Fruit fly (Drosophila melanogaster) whole organism, embryonic: ENCODE data around the gene chb.

Experiments
- BEAF-32 ChIP-seq: fragments of 200-800 bp; sonication (Bioruptor generic); optimal IDR thresholded peaks from 3 replicates; lab custom pipeline; 2017; ENCODE audit warnings: missing biosample characterization, missing genetic modification characterization, mild to moderate bottlenecking, moderate library complexity, missing genetic modification reagents
- BtbVII ChIP-seq: fragments of 200-800 bp; sonication (Bioruptor generic); optimal IDR thresholded peaks from 3 replicates; lab custom pipeline; 2017; ENCODE audit warnings: missing biosample characterization, mild to moderate bottlenecking, missing genetic modification characterization
- CG13287 ChIP-seq: fragments of 200-800 bp; sonication (Bioruptor generic); IDR thresholded peaks from 2 replicates; pipeline ENCODE4 v1.3.6; 2022; ENCODE audit warnings: missing biosample characterization, missing genetic modification characterization; ENCODE audit not compliant: partially characterized antibody
- CG1529 ChIP-seq: fragments of 200-800 bp; sonication (Bioruptor generic); optimal IDR thresholded peaks from 3 replicates; lab custom pipeline; 2018; ENCODE audit warnings: missing biosample characterization, missing genetic modification characterization
- CG17359 ChIP-seq: fragments of 200-800 bp; sonication (Bioruptor generic); optimal IDR thresholded peaks from 3 replicates; lab custom pipeline; 2018; ENCODE audit warnings: missing biosample characterization, mild to moderate bottlenecking, missing genetic modification characterization, moderate library complexity
- CG2129 ChIP-seq: fragments of 200-800 bp; sonication (Bioruptor generic); IDR thresholded peaks from 2 replicates; pipeline ENCODE4 v1.3.6; 2022; ENCODE audit warnings: missing biosample characterization, missing genetic modification characterization; ENCODE audit not compliant: partially characterized antibody
- CG30431 ChIP-seq: fragments of 200-800 bp; sonication (Bioruptor generic); optimal IDR thresholded peaks from 2 replicates; lab custom pipeline; 2017; ENCODE audit warnings: missing biosample characterization, missing genetic modification characterization
- CG31441 ChIP-seq: fragments of 200-800 bp; sonication (Bioruptor generic); IDR thresholded peaks from 2 replicates; pipeline ENCODE4 v1.3.6; 2022; ENCODE audit warnings: missing biosample characterization, missing genetic modification characterization
- CG33557 ChIP-seq: fragments of 200-800 bp; sonication (Bioruptor generic); optimal IDR thresholded peaks from 2 replicates; lab custom pipeline; 2019; ENCODE audit warnings: missing biosample characterization, mild to moderate bottlenecking, missing genetic modification characterization, moderate library complexity
- CG6813 ChIP-seq: fragments of 200-800 bp; sonication (Bioruptor generic); optimal IDR thresholded peaks from 2 replicates; lab custom pipeline; 2017; ENCODE audit warnings: missing biosample characterization, missing genetic modification characterization, mild to moderate bottlenecking, moderate library complexity, missing genetic modification reagents
- CG7745 ChIP-seq: fragments of 200-800 bp; sonication (Bioruptor generic); optimal IDR thresholded peaks from 2 replicates; lab custom pipeline; 2018; ENCODE audit warnings: missing biosample characterization, mild to moderate bottlenecking, missing genetic modification characterization, moderate library complexity
- CG7987 ChIP-seq: fragments of 200-800 bp; sonication (Bioruptor generic); optimal IDR thresholded peaks from 2 replicates; lab custom pipeline; 2018; ENCODE audit warnings: missing biosample characterization, mild to moderate bottlenecking, missing genetic modification characterization, moderate library complexity
- CG9609 ChIP-seq: fragments of 200-800 bp; sonication (Bioruptor generic); optimal IDR thresholded peaks from 3 replicates; lab custom pipeline; 2016; ENCODE audit warnings: missing biosample characterization, missing genetic modification characterization
- CG9727 ChIP-seq: fragments of 200-800 bp; sonication (Bioruptor generic); optimal IDR thresholded peaks from 3 replicates; lab custom pipeline; 2017; ENCODE audit warnings: missing biosample characterization, mild to moderate bottlenecking, missing genetic modification characterization
- Chrac-16 ChIP-seq: fragments of 200-800 bp; sonication (Bioruptor generic); optimal IDR thresholded peaks from 3 replicates; lab custom pipeline; 2016; ENCODE audit warnings: missing biosample characterization, missing genetic modification characterization
- D19A ChIP-seq: fragments of 200-800 bp; optimal IDR thresholded peaks from 3 replicates; lab custom pipeline; 2019; ENCODE audit warnings: missing biosample characterization, mild to moderate bottlenecking, missing genetic modification characterization, moderate library complexity
- D19B ChIP-seq: fragments of 200-800 bp; sonication (Bioruptor generic); optimal IDR thresholded peaks from 2 replicates; lab custom pipeline; 2017; ENCODE audit warnings: missing biosample characterization, mild to moderate bottlenecking, missing genetic modification characterization
- Dfd ChIP-seq, 2 experiments: fragments of >200 bp; optimal IDR thresholded peaks; 2 replicates each; lab custom pipeline; 2017; ENCODE audit warnings: missing biosample characterization in 2 of 2, missing genetic modification characterization in 2 of 2
- Gsc ChIP-seq: fragments of 200-800 bp; sonication (Bioruptor generic); IDR thresholded peaks from 2 replicates; pipeline ENCODE4 v1.3.6; 2022; ENCODE audit warnings: missing biosample characterization, missing genetic modification characterization
- Hand ChIP-seq: fragments of 200-800 bp; sonication (Bioruptor generic); optimal IDR thresholded peaks from 2 replicates; lab custom pipeline; 2017; ENCODE audit warnings: mild to moderate bottlenecking, missing biosample characterization, missing genetic modification reagents, missing genetic modification characterization
- HmgD ChIP-seq: fragments of 200-800 bp; sonication (Bioruptor generic); optimal IDR thresholded peaks from 3 replicates; lab custom pipeline; 2016; ENCODE audit warnings: missing biosample characterization, missing genetic modification characterization
- Lhr ChIP-seq: fragments of 200-800 bp; sonication (Bioruptor generic); optimal IDR thresholded peaks from 3 replicates; lab custom pipeline; 2017; ENCODE audit warnings: mild to moderate bottlenecking, missing biosample characterization, missing genetic modification reagents, missing genetic modification characterization
- Meics ChIP-seq: fragments of 200-800 bp; sonication (Bioruptor generic); optimal IDR thresholded peaks from 2 replicates; lab custom pipeline; 2017; ENCODE audit warnings: missing biosample characterization, mild to moderate bottlenecking, missing genetic modification characterization
- NFAT ChIP-seq: fragments of 200-800 bp; sonication (Bioruptor generic); IDR thresholded peaks from 2 replicates; pipeline ENCODE4 v1.3.6; 2022; ENCODE audit warnings: missing biosample characterization, missing genetic modification characterization
- Trl ChIP-seq, 3 experiments: fragments of >200 bp in 2 of 3; fragments of 200-800 bp in 1 of 3; sonication (Bioruptor generic) in 1 of 3; optimal IDR thresholded peaks; 2 replicates in 1 of 3; 3 replicates in 2 of 3; lab custom pipeline; 2016 to 2017; ENCODE audit warnings: missing biosample characterization in 1 of 3, missing genetic modification characterization in 1 of 3
- cad ChIP-seq: fragments of >200 bp; optimal IDR thresholded peaks from 2 replicates; lab custom pipeline; 2017; ENCODE audit warnings: missing biosample characterization, missing genetic modification characterization
- chinmo ChIP-seq: fragments of 200-800 bp; sonication (Bioruptor generic); IDR thresholded peaks from 4 replicates; pipeline ENCODE4 v1.3.6; 2022; ENCODE audit warnings: missing biosample characterization, missing genetic modification characterization; ENCODE audit not compliant: partially characterized antibody
- eve ChIP-seq, 2 experiments: fragments of >200 bp; optimal IDR thresholded peaks; 2 replicates each; lab custom pipeline; 2017; ENCODE audit warnings: missing biosample characterization in 2 of 2, missing genetic modification characterization in 2 of 2
- fu2 ChIP-seq: fragments of 200-800 bp; sonication (Bioruptor generic); optimal IDR thresholded peaks from 2 replicates; lab custom pipeline; 2016; ENCODE audit warnings: missing biosample characterization, missing genetic modification characterization
- ham ChIP-seq: fragments of 200-800 bp; sonication (Bioruptor generic); IDR thresholded peaks from 2 replicates; pipeline ENCODE4 v1.3.6; 2022; ENCODE audit warnings: missing biosample characterization, missing genetic modification characterization
- insv ChIP-seq, 2 experiments: fragments of 200-800 bp; sonication (Bioruptor generic); optimal IDR thresholded peaks; 3 replicates each; lab custom pipeline; 2016 to 2018; ENCODE audit warnings: missing biosample characterization in 2 of 2, missing genetic modification characterization in 2 of 2
- jumu ChIP-seq: fragments of 200-800 bp; sonication (Bioruptor generic); optimal IDR thresholded peaks from 3 replicates; lab custom pipeline; 2016; ENCODE audit warnings: missing biosample characterization, missing genetic modification characterization
- mirr ChIP-seq: fragments of 200-800 bp; sonication (Bioruptor generic); optimal IDR thresholded peaks from 3 replicates; lab custom pipeline; 2018; ENCODE audit warnings: missing biosample characterization, mild to moderate bottlenecking, missing genetic modification characterization
- mld ChIP-seq: fragments of 200-800 bp; sonication (Bioruptor generic); IDR thresholded peaks from 3 replicates; pipeline ENCODE4 v1.3.6; 2022; ENCODE audit warnings: missing biosample characterization, missing genetic modification characterization; ENCODE audit not compliant: partially characterized antibody
- nom ChIP-seq: fragments of 200-800 bp; sonication (Bioruptor generic); optimal IDR thresholded peaks from 2 replicates; lab custom pipeline; 2017; ENCODE audit warnings: missing biosample characterization, missing genetic modification characterization, mild to moderate bottlenecking, moderate library complexity, missing genetic modification reagents
- p53 ChIP-seq: fragments of 200-800 bp; sonication (Bioruptor generic); optimal IDR thresholded peaks from 2 replicates; lab custom pipeline; 2016; ENCODE audit warnings: missing biosample characterization, missing genetic modification characterization
- pfk ChIP-seq: fragments of 200-800 bp; sonication (Bioruptor generic); optimal IDR thresholded peaks from 2 replicates; lab custom pipeline; 2018; ENCODE audit warnings: missing biosample characterization, mild to moderate bottlenecking, missing genetic modification characterization, moderate library complexity
- pho ChIP-seq: fragments of 200-800 bp; sonication (Bioruptor generic); optimal IDR thresholded peaks from 2 replicates; lab custom pipeline; 2016; ENCODE audit warnings: missing biosample characterization, missing genetic modification characterization
- pita ChIP-seq: fragments of 200-800 bp; sonication (Bioruptor generic); optimal IDR thresholded peaks from 2 replicates; lab custom pipeline; 2017; ENCODE audit warnings: missing biosample characterization, mild to moderate bottlenecking, missing genetic modification characterization
- prd ChIP-seq, 3 experiments: fragments of >200 bp in 2 of 3; fragments of 200-800 bp in 1 of 3; sonication (Bioruptor generic) in 1 of 3; optimal IDR thresholded peaks in 2 of 3; IDR thresholded peaks in 1 of 3; 2 replicates in 2 of 3; 3 replicates in 1 of 3; pipeline versions ENCODE4 v1.3.6 to Lab custom; 2017 to 2022; ENCODE audit warnings: missing biosample characterization in 1 of 3, missing genetic modification characterization in 1 of 3
- pros ChIP-seq: fragments of 200-800 bp; sonication (Bioruptor generic); optimal IDR thresholded peaks from 3 replicates; lab custom pipeline; 2019; ENCODE audit warnings: missing biosample characterization, mild to moderate bottlenecking, missing genetic modification characterization, moderate library complexity
- pzg ChIP-seq: fragments of 200-800 bp; sonication (Bioruptor generic); optimal IDR thresholded peaks from 3 replicates; lab custom pipeline; 2018; ENCODE audit warnings: missing biosample characterization, mild to moderate bottlenecking, missing genetic modification characterization, moderate library complexity
- row ChIP-seq: fragments of 200-800 bp; sonication (Bioruptor generic); IDR thresholded peaks from 3 replicates; pipeline ENCODE4 v1.3.6; 2022; ENCODE audit warnings: missing biosample characterization, missing genetic modification characterization
- run ChIP-seq: fragments of 200-800 bp; sonication (Bioruptor generic); optimal IDR thresholded peaks from 3 replicates; lab custom pipeline; 2018; ENCODE audit warnings: missing biosample characterization, mild to moderate bottlenecking, missing genetic modification characterization
- schlank ChIP-seq: fragments of 200-800 bp; sonication (Bioruptor generic); optimal IDR thresholded peaks from 2 replicates; lab custom pipeline; 2018; ENCODE audit warnings: missing biosample characterization, mild to moderate bottlenecking, missing genetic modification characterization
- so ChIP-seq: fragments of 200-800 bp; sonication (Bioruptor generic); IDR thresholded peaks from 3 replicates; pipeline ENCODE4 v1.3.6; 2022; ENCODE audit warnings: missing biosample characterization, missing genetic modification characterization
- tio ChIP-seq: fragments of 200-800 bp; sonication (Bioruptor generic); optimal IDR thresholded peaks from 2 replicates; lab custom pipeline; 2017; ENCODE audit warnings: missing biosample characterization, missing genetic modification characterization, inconsistent platforms

chb gene

DNA sequence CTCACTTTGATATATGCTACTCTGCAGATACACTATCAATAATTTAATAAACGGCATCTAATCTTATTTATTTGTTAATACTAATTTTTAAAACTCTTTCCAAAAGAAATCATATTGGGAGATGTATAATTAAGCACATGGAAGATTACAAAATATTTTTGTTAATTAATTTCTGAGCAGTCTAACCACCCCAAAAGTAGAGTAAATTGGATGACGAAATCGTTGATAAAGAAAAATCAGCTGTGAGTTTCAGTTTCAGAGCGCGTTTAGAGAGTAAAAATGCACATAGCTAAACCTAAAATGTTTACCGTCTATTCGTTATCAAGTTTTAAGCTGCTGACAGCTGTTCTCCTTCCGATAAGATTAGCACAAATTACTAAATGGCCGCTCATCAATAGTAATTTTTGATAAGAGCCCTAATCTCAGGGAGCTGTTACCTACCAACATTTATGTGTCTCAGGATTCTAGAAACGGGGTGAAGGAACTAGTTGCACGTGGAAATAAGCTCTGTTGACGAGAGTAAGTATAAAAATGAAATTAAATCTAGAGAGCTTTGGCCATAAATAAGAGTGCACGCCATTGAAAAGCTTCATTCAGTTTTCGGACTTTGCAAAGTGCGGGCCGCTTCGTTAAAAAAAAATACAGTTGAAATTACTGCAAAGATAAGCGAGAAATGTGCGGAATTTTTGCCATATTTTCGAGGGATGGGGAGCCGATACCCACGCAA is at the start of gene chb, which contains the start of gene AsnS (continued):
- TF ChIP-seq pfk (GFP tag; lab: Kevin White, UChicago) (no peak), mirr (GFP tag; lab: Kevin White, UChicago) (peak; percentile 90), mld (GFP tag; lab: Robert Waterston, UW) (no peak), pros (GFP tag; lab: Kevin White, UChicago) (no peak), NFAT (GFP tag; lab: Robert Waterston, UW) (peak; percentile 85), cad (no peak), CG7987 (GFP tag; lab: Kevin White, UChicago) (peak; percentile 74), chinmo (GFP tag; lab: Robert Waterston, UW) (peak; percentile 89), Dfd (GFP tag; optimal IDR thresholded peaks at IDR 0.05; lab: Kevin White, UChicago) (peak in 1 of 2 experiments; percentile 68), CG9609 (GFP tag; lab: Kevin White, UChicago) (peak; percentile 61), insv (GFP tag; optimal IDR thresholded peaks at IDR 0.05; lab: Kevin White, UChicago) (no peak), D19A (tag; lab: Kevin White, UChicago) (peak; percentile 99), CG2129 (GFP tag; lab: Robert Waterston, UW) (no peak), CG31441 (GFP tag; lab: Robert Waterston, UW) (peak; percentile 88), HmgD (GFP tag; lab: Kevin White, UChicago) (no peak), CG30431 (peak; percentile 44), prd (optimal IDR thresholded peaks at IDR 0.05; lab: Kevin White, UChicago) (no peak), prd (GFP tag; IDR thresholded peaks at IDR 0.05; lab: Robert Waterston, UW) (peak; percentile 93), fu2 (peak; percentile 78), row (GFP tag; lab: Robert Waterston, UW) (peak; percentile 96), p53 (GFP tag; lab: Kevin White, UChicago) (peak; percentile 5), CG17359 (peak; percentile 96), CG7745 (peak; percentile 84), Meics (peak; percentile 91), CG9727 (GFP tag; lab: Kevin White, UChicago) (peak; percentile 79), so (GFP tag; lab: Robert Waterston, UW) (peak; percentile 87), pzg (no peak), jumu (peak; percentile 41), CG33557 (GFP tag; lab: Kevin White, UChicago) (no peak), CG6813 (peak; percentile 72), Hand (GFP tag; lab: Kevin White, UChicago) (peak; percentile 77), Chrac-16 (GFP tag; lab: Kevin White, UChicago) (peak; percentile 80), nom (peak; percentile 6), Gsc (GFP tag; lab: Robert Waterston, UW) (peak; percentile 50), pita (no peak), Trl (optimal IDR thresholded peaks at IDR 0.05; lab: Kevin White, UChicago) (peak; percentile 5 to 51), Trl (GFP tag; optimal IDR thresholded peaks at IDR 0.05; lab: Kevin White, UChicago) (peak; percentile 72), BtbVII (GFP tag; lab: Kevin White, UChicago) (peak; percentile 80), CG1529 (peak; percentile 73), eve (GFP tag; optimal IDR thresholded peaks at IDR 0.05; lab: Kevin White, UChicago) (no peak), D19B (peak; percentile 68), ham (GFP tag; lab: Robert Waterston, UW) (peak; percentile 39; the same call in 1 of the 2 replicates), tio (GFP tag; lab: Kevin White, UChicago) (peak; percentile 72), run (tag; lab: Kevin White, UChicago) (peak; percentile 90), schlank (peak; percentile 74), Lhr (GFP tag; lab: Kevin White, UChicago) (peak; percentile 50), BEAF-32 (no peak), CG13287 (GFP tag; lab: Robert Waterston, UW) (no peak), pho (GFP tag; lab: Kevin White, UChicago) (peak; percentile 72)
